Worm (Caenorhabditis elegans) whole organism, L4/young adult: ENCODE data around the gene F39B3.3.

Source experiments
- dao-5 ChIP-seq: sonication (generic microtip); optimal IDR thresholded peaks from 2 replicates; lab custom pipeline; 2016; ENCODE audit warnings: missing genotype, missing genetic modification characterization, moderate library complexity, missing compliant biosample characterization
- him-1 ChIP-seq: sonication (generic microtip); optimal IDR thresholded peaks from 2 replicates; lab custom pipeline; 2016; ENCODE audit warnings: missing genotype, missing genetic modification reagents, missing genetic modification characterization, missing compliant biosample characterization

ce11 chrX:17562195-17562594 lies 16.7 kb downstream of the F39B3.3 start:
- TF ChIP-seq him-1 = no peak
- no peak for TF ChIP-seq dao-5 (tag; lab: Kevin White, UChicago)
